Comparison of ENCODE assay signal across 4 fruit fly cellular contexts in genomic region chr2L:5092992-5093695, dm6.
TF ChIP-seq lines count a peak whose summit lies in the region.

Pgant5 (minus strand) TSS chr2L:5093592.

TF ChIP-seq in whole organism, adult, 20 proteins besides CTCF, POLR2A, EP300 and RAD21 (continued from another document):
- TF ChIP-seq CG7101 (tag; optimal IDR thresholded peaks at IDR 0.05; lab: Kevin White, UChicago) (peak; percentile 3), CG14711 (tag; optimal IDR thresholded peaks at IDR 0.05; lab: Kevin White, UChicago) (no peak)

TF ChIP-seq in whole organism, embryonic, 481 proteins besides CTCF, POLR2A, EP300 and RAD21 (continued from another document and continues in another):
- TF ChIP-seq kni (GFP tag; optimal IDR thresholded peaks at IDR 0.05; lab: Kevin White, UChicago) (peak; percentile 51), CG1024 (GFP tag; IDR thresholded peaks at IDR 0.05; lab: Robert Waterston, UW) (no peak), HmgZ (tag; optimal IDR thresholded peaks at IDR 0.05; lab: Kevin White, UChicago) (peak; percentile 10), ara (GFP tag; IDR thresholded peaks at IDR 0.05; lab: Robert Waterston, UW) (peak; percentile 6; the same call in 1 of the 2 replicates), pho (GFP tag; optimal IDR thresholded peaks at IDR 0.05; lab: Kevin White, UChicago) (peak; percentile 24), esg (GFP tag; conservative IDR thresholded peaks at IDR 0.05; lab: Robert Waterston, UW) (no peak), zfh2 (GFP tag; optimal IDR thresholded peaks at IDR 0.05; lab: Kevin White, UChicago) (peak; percentile 6), CG3163 (GFP tag; optimal IDR thresholded peaks at IDR 0.05; lab: Kevin White, UChicago) (peak; percentile 35), CG16779 (GFP tag; IDR thresholded peaks at IDR 0.05; lab: Robert Waterston, UW) (no peak), vvl (GFP tag; IDR thresholded peaks at IDR 0.05; lab: Robert Waterston, UW) (peak; percentile 73; the same call in 1 of the 2 replicates), Deaf1 (tag; optimal IDR thresholded peaks at IDR 0.05; lab: Kevin White, UChicago) (peak; percentile 32), Hr3 (GFP tag; optimal IDR thresholded peaks at IDR 0.05; lab: Kevin White, UChicago) (no peak), CG34422 (GFP tag; IDR thresholded peaks at IDR 0.05; lab: Robert Waterston, UW) (0 out of 3 replicates have a peak, but pooled peaks have one; percentile 40), CG10267 (tag; optimal IDR thresholded peaks at IDR 0.05; lab: Kevin White, UChicago) (no peak), Dref (GFP tag; IDR thresholded peaks at IDR 0.05; lab: Robert Waterston, UW) (peak; percentile 54), tx (GFP tag; optimal IDR thresholded peaks at IDR 0.05; lab: Kevin White, UChicago) (peak; percentile 3), CG13296 (GFP tag; optimal IDR thresholded peaks at IDR 0.05; lab: Kevin White, UChicago) (peak; percentile 9), nau (GFP tag; optimal IDR thresholded peaks at IDR 0.05; lab: Kevin White, UChicago) (peak; percentile 38), CG10543 (GFP tag; optimal IDR thresholded peaks at IDR 0.05; lab: Kevin White, UChicago) (peak; percentile 26), CG1647 (GFP tag; optimal IDR thresholded peaks at IDR 0.05; lab: Kevin White, UChicago) (peak; percentile 20), CG34376 (GFP tag; optimal IDR thresholded peaks at IDR 0.05; lab: Kevin White, UChicago) (peak; percentile 72), CG8924 (tag; optimal IDR thresholded peaks at IDR 0.05; lab: Kevin White, UChicago) (peak; percentile 36), CG34224 (GFP tag; IDR thresholded peaks at IDR 0.05; lab: Robert Waterston, UW; ENCODE audit: partially characterized antibody) (no peak; the same call in 2 of the 3 replicates), gcm (GFP tag; optimal IDR thresholded peaks at IDR 0.05; lab: Kevin White, UChicago) (peak; percentile 55), yki (optimal IDR thresholded peaks at IDR 0.05; lab: Kevin White, UChicago) (no peak), CG11560 (tag; IDR thresholded peaks at IDR 0.05; lab: Robert Waterston, UW) (no peak), btn (GFP tag; optimal IDR thresholded peaks at IDR 0.05; lab: Kevin White, UChicago) (peak; percentile 16), CG17361 (GFP tag; IDR thresholded peaks at IDR 0.05; lab: Robert Waterston, UW) (peak; percentile 43; the same call in 1 of the 3 replicates), insv (GFP tag; optimal IDR thresholded peaks at IDR 0.05; lab: Kevin White, UChicago) (peak in 1 of 2 experiments; percentile 90), dati (GFP tag; IDR thresholded peaks at IDR 0.05; lab: Robert Waterston, UW) (no peak), Dp (GFP tag; optimal IDR thresholded peaks at IDR 0.05; lab: Kevin White, UChicago) (no peak), CrebB (tag; optimal IDR thresholded peaks at IDR 0.05; lab: Kevin White, UChicago) (peak; percentile 19), CG7963 (GFP tag; IDR thresholded peaks at IDR 0.05; lab: Robert Waterston, UW; ENCODE audit: partially characterized antibody) (no peak), Hr78 (GFP tag; optimal IDR thresholded peaks at IDR 0.05; lab: Kevin White, UChicago) (peak in 1 of 2 experiments; percentile 24), chinmo (GFP tag; IDR thresholded peaks at IDR 0.05; lab: Robert Waterston, UW; ENCODE audit: partially characterized antibody) (0 out of 4 replicates have a peak, but pooled peaks have one; percentile 79), lilli (GFP tag; optimal IDR thresholded peaks at IDR 0.05; lab: Kevin White, UChicago) (no peak), BtbVII (GFP tag; optimal IDR thresholded peaks at IDR 0.05; lab: Kevin White, UChicago) (no peak), CG11723 (GFP tag; optimal IDR thresholded peaks at IDR 0.05; lab: Kevin White, UChicago) (no peak), CG18599 (GFP tag; optimal IDR thresholded peaks at IDR 0.05; lab: Kevin White, UChicago) (peak; percentile 41), CG4617 (GFP tag; optimal IDR thresholded peaks at IDR 0.05; lab: Kevin White, UChicago; ENCODE audit: borderline replicate concordance) (peak; percentile 24), wek (GFP tag; optimal IDR thresholded peaks at IDR 0.05; lab: Kevin White, UChicago) (peak; percentile 25)

TF ChIP-seq in whole organism, prepupa, 60 proteins besides CTCF, POLR2A, EP300 and RAD21 (continued from another document):
- TF ChIP-seq Eip93F (GFP tag; optimal IDR thresholded peaks at IDR 0.05; lab: Kevin White, UChicago): no peak
- no peak for TF ChIP-seq CG7368 (GFP tag; optimal IDR thresholded peaks at IDR 0.05; lab: Kevin White, UChicago)
- peak; percentile 36 for TF ChIP-seq CG6854 (GFP tag; optimal IDR thresholded peaks at IDR 0.05; lab: Kevin White, UChicago)
- no peak for TF ChIP-seq Gug (GFP tag; IDR thresholded peaks at IDR 0.05; lab: Robert Waterston, UW)
- peak; percentile 10 for TF ChIP-seq CG6792 (GFP tag; optimal IDR thresholded peaks at IDR 0.05; lab: Kevin White, UChicago)
- peak; percentile 20 for TF ChIP-seq net (GFP tag; optimal IDR thresholded peaks at IDR 0.05; lab: Kevin White, UChicago)
- no peak for TF ChIP-seq pdm3 (GFP tag; optimal IDR thresholded peaks at IDR 0.05; lab: Kevin White, UChicago)
- peak; percentile 70 for TF ChIP-seq svp (GFP tag; lab: Kevin White, UChicago)
- TF ChIP-seq OdsH (GFP tag; optimal IDR thresholded peaks at IDR 0.05; lab: Kevin White, UChicago): no peak
- peak; percentile 27 for TF ChIP-seq topi (GFP tag; optimal IDR thresholded peaks at IDR 0.05; lab: Kevin White, UChicago)
- no peak for TF ChIP-seq CG11294 (GFP tag; IDR thresholded peaks at IDR 0.05; lab: Robert Waterston, UW)
- peak; percentile 13 for TF ChIP-seq CG6276 (GFP tag; optimal IDR thresholded peaks at IDR 0.05; lab: Kevin White, UChicago)
- no peak for TF ChIP-seq dac (GFP tag; optimal IDR thresholded peaks at IDR 0.05; lab: Kevin White, UChicago)
- peak; percentile 24 for TF ChIP-seq CG3919 (GFP tag; optimal IDR thresholded peaks at IDR 0.05; lab: Kevin White, UChicago)
- peak; percentile 46 for TF ChIP-seq CG16779 (tag; optimal IDR thresholded peaks at IDR 0.05; lab: Kevin White, UChicago)
- peak; percentile 30; the same call in 1 of the 2 replicates for TF ChIP-seq CG15336 (GFP tag; IDR thresholded peaks at IDR 0.05; lab: Robert Waterston, UW)
- TF ChIP-seq Blimp-1 (GFP tag; optimal IDR thresholded peaks at IDR 0.05; lab: Kevin White, UChicago): no peak
- no peak for TF ChIP-seq CG31627 (GFP tag; optimal IDR thresholded peaks at IDR 0.05; lab: Kevin White, UChicago)
- TF ChIP-seq Eip75B (GFP tag; optimal IDR thresholded peaks at IDR 0.05; lab: Kevin White, UChicago): peak; percentile 20
- TF ChIP-seq Hr38 (GFP tag; optimal IDR thresholded peaks at IDR 0.05; lab: Kevin White, UChicago): no peak
- peak; percentile 17 for TF ChIP-seq CG32006 (GFP tag; optimal IDR thresholded peaks at IDR 0.05; lab: Kevin White, UChicago)
- peak; percentile 78 for TF ChIP-seq fkh (GFP tag; optimal IDR thresholded peaks at IDR 0.05; lab: Kevin White, UChicago)
- TF ChIP-seq Sox14 (GFP tag; optimal IDR thresholded peaks at IDR 0.05; lab: Kevin White, UChicago): peak; percentile 27
- no peak for TF ChIP-seq CG11902 (GFP tag; optimal IDR thresholded peaks at IDR 0.05; lab: Kevin White, UChicago)
- TF ChIP-seq CG9139 (GFP tag; optimal IDR thresholded peaks at IDR 0.05; lab: Kevin White, UChicago): no peak
- no peak for TF ChIP-seq CG8319 (GFP tag; optimal IDR thresholded peaks at IDR 0.05; lab: Kevin White, UChicago)
- peak; percentile 40 for TF ChIP-seq esn (GFP tag; optimal IDR thresholded peaks at IDR 0.05; lab: Kevin White, UChicago)
- TF ChIP-seq spab (GFP tag; optimal IDR thresholded peaks at IDR 0.05; lab: Kevin White, UChicago): no peak
- TF ChIP-seq fd85E (GFP tag; optimal IDR thresholded peaks at IDR 0.05; lab: Kevin White, UChicago): no peak
- peak; percentile 73 for TF ChIP-seq Eip78C (GFP tag; lab: Kevin White, UChicago)
- no peak for TF ChIP-seq fd59A (GFP tag; optimal IDR thresholded peaks at IDR 0.05; lab: Kevin White, UChicago)
- TF ChIP-seq CG6808 (GFP tag; optimal IDR thresholded peaks at IDR 0.05; lab: Kevin White, UChicago): peak; percentile 40
- no peak for TF ChIP-seq Smox (GFP tag; optimal IDR thresholded peaks at IDR 0.05; lab: Kevin White, UChicago)
- TF ChIP-seq ss (GFP tag; optimal IDR thresholded peaks at IDR 0.05; lab: Kevin White, UChicago): peak; percentile 9 to 52
- TF ChIP-seq lz (GFP tag; optimal IDR thresholded peaks at IDR 0.05; lab: Kevin White, UChicago): peak; percentile 6
- TF ChIP-seq CG6163 (GFP tag; IDR thresholded peaks at IDR 0.05; lab: Robert Waterston, UW): no peak
- no peak for TF ChIP-seq Sox15 (GFP tag; optimal IDR thresholded peaks at IDR 0.05; lab: Kevin White, UChicago)
- TF ChIP-seq CG8632 (GFP tag; optimal IDR thresholded peaks at IDR 0.05; lab: Kevin White, UChicago): no peak
- TF ChIP-seq Hr4 (GFP tag; optimal IDR thresholded peaks at IDR 0.05; lab: Kevin White, UChicago): no peak
- TF ChIP-seq CG34406 (GFP tag; optimal IDR thresholded peaks at IDR 0.05; lab: Kevin White, UChicago): no peak
- peak in 1 of 2 experiments; percentile 2 for TF ChIP-seq salr (GFP tag; optimal IDR thresholded peaks at IDR 0.05; lab: Kevin White, UChicago)
- TF ChIP-seq cyc (GFP tag; optimal IDR thresholded peaks at IDR 0.05; lab: Kevin White, UChicago): no peak
TF ChIP-seq in whole organism, prepupa: peak in this region for 27.

TF ChIP-seq in whole organism, wandering third instar larva, 38 proteins besides CTCF, POLR2A, EP300 and RAD21 (continued from another document):
- no peak for TF ChIP-seq woc (GFP tag; optimal IDR thresholded peaks at IDR 0.05; lab: Kevin White, UChicago)
- TF ChIP-seq Abd-B (GFP tag; optimal IDR thresholded peaks at IDR 0.05; lab: Kevin White, UChicago): peak; percentile 66
- no peak for TF ChIP-seq pan (optimal IDR thresholded peaks at IDR 0.05; lab: Kevin White, UChicago)
- TF ChIP-seq lola (GFP tag; optimal IDR thresholded peaks at IDR 0.05; lab: Kevin White, UChicago): no peak
- TF ChIP-seq CrebA (GFP tag; optimal IDR thresholded peaks at IDR 0.05; lab: Kevin White, UChicago; ENCODE audit: borderline replicate concordance): no peak
- peak in 1 of 2 experiments; percentile 20 for TF ChIP-seq foxo (GFP tag; optimal IDR thresholded peaks at IDR 0.05; lab: Kevin White, UChicago)
